Worm (Caenorhabditis elegans) whole organism, L1 larva: ENCODE measurements around the gene jmjd-1.2.

Experiments
- F16B12.6 ChIP-seq: fragments of 150-350 bp; optimal IDR thresholded peaks from 2 replicates; lab custom pipeline; 2014; ENCODE audit warnings: missing biosample characterization, missing genetic modification characterization
- elt-2 ChIP-seq: sonication (generic microtip); optimal IDR thresholded peaks from 2 replicates; lab custom pipeline; 2016; ENCODE audit warnings: missing genetic modification characterization, mild to moderate bottlenecking, inconsistent platforms, missing compliant biosample characterization, missing genetic modification reagents
- mab-9 ChIP-seq: fragments of 200-800 bp; sonication (Bioruptor generic); IDR thresholded peaks from 2 replicates; pipeline ENCODE4 v1.3.6; 2022; ENCODE audit warnings: missing genetic modification reagents, missing genetic modification characterization, missing compliant biosample characterization
- nhr-77 ChIP-seq: fragments of 150-350 bp; optimal IDR thresholded peaks from 2 replicates; lab custom pipeline; 2014; ENCODE audit warnings: missing biosample characterization, missing genetic modification characterization
- sox-4 ChIP-seq: sonication (generic microtip); optimal IDR thresholded peaks from 2 replicates; lab custom pipeline; 2016; ENCODE audit warnings: missing genetic modification characterization, missing compliant biosample characterization
- unc-86 ChIP-seq: sonication (generic microtip); optimal IDR thresholded peaks from 2 replicates; lab custom pipeline; 2016; ENCODE audit warnings: missing genetic modification characterization, missing compliant biosample characterization

- TF ChIP-seq nhr-77, result no peak
- no peak for TF ChIP-seq F16B12.6 (tag; lab: Kevin White, UChicago)
- TF ChIP-seq sox-4 (tag; lab: Kevin White, UChicago), result no peak
- no peak for TF ChIP-seq elt-2 (tag; lab: Kevin White, UChicago)
- no peak for TF ChIP-seq unc-86 (tag; lab: Kevin White, UChicago)
- no peak for TF ChIP-seq mab-9 (GFP tag; lab: Robert Waterston, UW)
These were observed 36.9 kb upstream of the jmjd-1.2 start for ce11 chrIV:4623852-4624251.
